Worm (Caenorhabditis elegans) whole organism, mixed stage, embryonic: ENCODE measurements around the gene ZC190.8.

Experiments used
- lin-13 ChIP-seq: fragments of 150-350 bp; optimal IDR thresholded peaks from 2 replicates; lab custom pipeline; 2014; ENCODE audit warnings: missing biosample characterization, missing genetic modification characterization
- lsy-2 ChIP-seq: fragments of 150-350 bp; optimal IDR thresholded peaks from 2 replicates; lab custom pipeline; 2014; ENCODE audit warnings: missing biosample characterization, missing genetic modification characterization
- unc-39 ChIP-seq: fragments of 150-350 bp; optimal IDR thresholded peaks from 2 replicates; lab custom pipeline; 2014; ENCODE audit warnings: missing biosample characterization, missing genetic modification characterization

DNA sequence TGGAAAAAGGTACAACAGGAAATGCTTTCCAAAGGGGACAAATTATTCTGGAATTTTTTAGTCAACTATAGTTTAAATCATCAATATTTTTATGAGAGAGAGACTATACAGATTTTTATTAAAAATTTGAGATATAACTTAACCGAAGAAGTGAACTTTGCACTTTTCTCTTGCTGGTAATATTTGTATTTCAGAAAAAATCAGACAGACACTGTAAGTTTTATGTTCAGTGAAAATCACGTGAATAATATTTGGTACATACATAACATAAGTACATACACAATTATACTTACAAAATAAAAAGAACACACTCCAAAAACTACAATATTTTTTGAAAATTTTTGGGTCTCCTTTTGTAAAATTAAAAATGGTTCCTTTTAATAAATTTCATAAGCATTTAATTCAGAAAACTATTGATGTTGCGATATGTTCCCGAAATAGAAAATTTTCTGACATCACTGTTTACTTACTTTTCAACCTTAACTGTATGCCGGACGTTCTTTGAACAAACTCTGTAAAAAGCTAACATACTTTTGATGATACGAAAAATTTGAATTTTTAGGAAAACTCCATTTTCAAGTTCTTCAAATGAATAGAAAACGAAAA is 49.8 kb downstream of the ZC190.8 start, which contains the start of the genes F28A12.10 and acd-4:
- TF ChIP-seq lin-13 (tag; lab: Kevin White, UChicago) (no peak), lsy-2 (tag; lab: Kevin White, UChicago) (no peak), unc-39 (tag; lab: Kevin White, UChicago) (no peak)
